Fruit fly (Drosophila melanogaster) whole organism, embryonic: ENCODE measurements around the gene SecCl.

ENCODE experiments used
- CG10147 ChIP-seq: fragments of 200-800 bp; sonication (Bioruptor generic); optimal IDR thresholded peaks from 2 replicates; lab custom pipeline; 2019; ENCODE audit warnings: missing biosample characterization, mild to moderate bottlenecking, missing genetic modification characterization, moderate library complexity
- CG10267 ChIP-seq: fragments of 200-800 bp; sonication (Bioruptor generic); optimal IDR thresholded peaks from 2 replicates; lab custom pipeline; 2018; ENCODE audit warnings: missing biosample characterization, mild to moderate bottlenecking, missing genetic modification characterization, moderate library complexity
- CG10543 ChIP-seq: fragments of 200-800 bp; sonication (Bioruptor generic); optimal IDR thresholded peaks from 3 replicates; lab custom pipeline; 2017; ENCODE audit warnings: missing biosample characterization, mild to moderate bottlenecking, missing genetic modification characterization, moderate library complexity
- CG11696 ChIP-seq: fragments of 200-800 bp; sonication (Bioruptor generic); IDR thresholded peaks from 2 replicates; pipeline ENCODE4 v1.3.6; 2022; ENCODE audit warnings: missing biosample characterization, missing genetic modification characterization
- CG12219 ChIP-seq: fragments of 200-800 bp; sonication (Bioruptor generic); optimal IDR thresholded peaks from 3 replicates; lab custom pipeline; 2018; ENCODE audit warnings: missing biosample characterization, mild to moderate bottlenecking, missing genetic modification characterization
- CG13624 ChIP-seq: fragments of 200-800 bp; sonication (Bioruptor generic); optimal IDR thresholded peaks from 2 replicates; lab custom pipeline; 2016; ENCODE audit warnings: missing biosample characterization, missing genetic modification characterization
- CG14965 ChIP-seq: fragments of 200-800 bp; sonication (Bioruptor generic); optimal IDR thresholded peaks from 2 replicates; lab custom pipeline; 2016; ENCODE audit warnings: missing biosample characterization, missing genetic modification characterization, borderline replicate concordance
- CG15601 ChIP-seq: fragments of 200-800 bp; sonication (Bioruptor generic); optimal IDR thresholded peaks from 3 replicates; lab custom pipeline; 2019; ENCODE audit warnings: missing biosample characterization, mild to moderate bottlenecking, missing genetic modification characterization, moderate library complexity
- CG1602 ChIP-seq: fragments of 200-800 bp; sonication (Bioruptor generic); optimal IDR thresholded peaks from 3 replicates; lab custom pipeline; 2016; ENCODE audit warnings: missing biosample characterization, missing genetic modification characterization
- CG1832 ChIP-seq: fragments of 200-800 bp; sonication (Bioruptor generic); optimal IDR thresholded peaks from 2 replicates; lab custom pipeline; 2017; ENCODE audit warnings: missing biosample characterization, mild to moderate bottlenecking, missing genetic modification characterization, inconsistent platforms
- CG18619 ChIP-seq: fragments of 200-800 bp; sonication (Bioruptor generic); optimal IDR thresholded peaks from 3 replicates; lab custom pipeline; 2017; ENCODE audit warnings: missing biosample characterization, mild to moderate bottlenecking, missing genetic modification characterization
- CG2678 ChIP-seq: fragments of 200-800 bp; sonication (Bioruptor generic); optimal IDR thresholded peaks from 3 replicates; lab custom pipeline; 2019; ENCODE audit warnings: missing biosample characterization, mild to moderate bottlenecking, missing genetic modification characterization, moderate library complexity
- CG2875 ChIP-seq: fragments of 200-800 bp; sonication (Bioruptor generic); optimal IDR thresholded peaks from 2 replicates; lab custom pipeline; 2017; ENCODE audit warnings: missing biosample characterization, mild to moderate bottlenecking, missing genetic modification characterization, missing genetic modification reagents
- CG30403 ChIP-seq: fragments of 200-800 bp; sonication (Bioruptor generic); optimal IDR thresholded peaks from 3 replicates; lab custom pipeline; 2016; ENCODE audit warnings: missing biosample characterization, missing genetic modification characterization
- CG30431 ChIP-seq: fragments of 200-800 bp; sonication (Bioruptor generic); optimal IDR thresholded peaks from 2 replicates; lab custom pipeline; 2017; ENCODE audit warnings: missing biosample characterization, missing genetic modification characterization
- CG31365 ChIP-seq: fragments of 200-800 bp; sonication (Bioruptor generic); optimal IDR thresholded peaks from 2 replicates; lab custom pipeline; 2018; ENCODE audit warnings: missing biosample characterization, mild to moderate bottlenecking, missing genetic modification characterization
- CG34224 ChIP-seq: fragments of 200-800 bp; sonication (Bioruptor generic); IDR thresholded peaks from 3 replicates; pipeline ENCODE4 v1.3.6; 2022; ENCODE audit warnings: missing biosample characterization, missing genetic modification characterization; ENCODE audit not compliant: partially characterized antibody
- CG5245 ChIP-seq: fragments of 200-800 bp; sonication (Bioruptor generic); optimal IDR thresholded peaks from 3 replicates; lab custom pipeline; 2016; ENCODE audit warnings: missing biosample characterization, missing genetic modification characterization
- CG6683 ChIP-seq: fragments of 200-800 bp; sonication (Bioruptor generic); optimal IDR thresholded peaks from 2 replicates; lab custom pipeline; 2017; ENCODE audit warnings: missing biosample characterization, mild to moderate bottlenecking, missing genetic modification characterization, missing genetic modification reagents
- CG6791 ChIP-seq: fragments of 200-800 bp; sonication (Bioruptor generic); IDR thresholded peaks from 3 replicates; pipeline ENCODE4 v1.3.6; 2022; ENCODE audit warnings: missing biosample characterization, missing genetic modification characterization; ENCODE audit not compliant: partially characterized antibody
- CG7357 ChIP-seq: fragments of 200-800 bp; sonication (Bioruptor generic); IDR thresholded peaks from 3 replicates; pipeline ENCODE4 v1.3.6; 2022; ENCODE audit warnings: missing biosample characterization, missing genetic modification characterization
- CG8359 ChIP-seq: fragments of 200-800 bp; sonication (Bioruptor generic); optimal IDR thresholded peaks from 2 replicates; lab custom pipeline; 2017; ENCODE audit warnings: missing biosample characterization, mild to moderate bottlenecking, missing genetic modification characterization, borderline replicate concordance
- CG9817 ChIP-seq: fragments of 200-800 bp; sonication (Bioruptor generic); optimal IDR thresholded peaks from 2 replicates; lab custom pipeline; 2018; ENCODE audit warnings: missing biosample characterization, mild to moderate bottlenecking, missing genetic modification characterization, moderate library complexity
- Dbx ChIP-seq: fragments of 200-800 bp; sonication (Bioruptor generic); IDR thresholded peaks from 3 replicates; pipeline ENCODE4 v1.3.6; 2022; ENCODE audit warnings: missing biosample characterization, missing genetic modification characterization
- Dip2 ChIP-seq: fragments of 200-800 bp; sonication (Bioruptor generic); IDR thresholded peaks from 2 replicates; pipeline ENCODE4 v1.3.6; 2022; ENCODE audit warnings: missing biosample characterization, missing genetic modification characterization
- Drgx ChIP-seq: fragments of 200-800 bp; sonication (Bioruptor generic); IDR thresholded peaks from 2 replicates; pipeline ENCODE4 v1.3.6; 2022; ENCODE audit warnings: missing biosample characterization, missing genetic modification characterization
- Gsc ChIP-seq: fragments of 200-800 bp; sonication (Bioruptor generic); IDR thresholded peaks from 2 replicates; pipeline ENCODE4 v1.3.6; 2022; ENCODE audit warnings: missing biosample characterization, missing genetic modification characterization
- H15 ChIP-seq: fragments of 200-800 bp; sonication (Bioruptor generic); IDR thresholded peaks from 3 replicates; pipeline ENCODE4 v1.3.6; 2022; ENCODE audit warnings: missing biosample characterization, missing genetic modification characterization
- MTF-1 ChIP-seq: fragments of 200-800 bp; sonication (Bioruptor generic); optimal IDR thresholded peaks from 2 replicates; lab custom pipeline; 2018; ENCODE audit warnings: missing biosample characterization, mild to moderate bottlenecking, missing genetic modification characterization, borderline replicate concordance
- Ptx1 ChIP-seq: fragments of 200-800 bp; sonication (Bioruptor generic); IDR thresholded peaks from 2 replicates; pipeline ENCODE4 v1.3.6; 2022; ENCODE audit warnings: missing biosample characterization, missing genetic modification characterization
- Sox100B ChIP-seq: fragments of 200-800 bp; sonication (Bioruptor generic); optimal IDR thresholded peaks from 3 replicates; lab custom pipeline; 2018; ENCODE audit warnings: missing biosample characterization, mild to moderate bottlenecking, missing genetic modification characterization
- YL-1 ChIP-seq: fragments of 200-800 bp; sonication (Bioruptor generic); optimal IDR thresholded peaks from 3 replicates; lab custom pipeline; 2017; ENCODE audit warnings: missing biosample characterization, mild to moderate bottlenecking, missing genetic modification characterization
- ap ChIP-seq: fragments of 200-800 bp; sonication (Bioruptor generic); IDR thresholded peaks from 2 replicates; pipeline ENCODE4 v1.3.6; 2022; ENCODE audit warnings: missing biosample characterization, missing genetic modification characterization
- bsh ChIP-seq, 2 experiments: fragments of 200-800 bp; sonication (Bioruptor generic); optimal IDR thresholded peaks; 2 replicates each; lab custom pipeline; 2017 to 2018; ENCODE audit warnings: mild to moderate bottlenecking in 2 of 2, missing biosample characterization in 2 of 2, missing genetic modification characterization in 2 of 2, moderate library complexity in 1 of 2
- chinmo ChIP-seq: fragments of 200-800 bp; sonication (Bioruptor generic); IDR thresholded peaks from 4 replicates; pipeline ENCODE4 v1.3.6; 2022; ENCODE audit warnings: missing biosample characterization, missing genetic modification characterization; ENCODE audit not compliant: partially characterized antibody
- dmrt99B ChIP-seq: fragments of 200-800 bp; sonication (Bioruptor generic); optimal IDR thresholded peaks from 2 replicates; lab custom pipeline; 2018; ENCODE audit warnings: missing biosample characterization, mild to moderate bottlenecking, missing genetic modification characterization, moderate library complexity
- gcm ChIP-seq: fragments of 200-800 bp; sonication (Bioruptor generic); optimal IDR thresholded peaks from 2 replicates; lab custom pipeline; 2019; ENCODE audit warnings: missing biosample characterization, mild to moderate bottlenecking, missing genetic modification characterization, moderate library complexity
- gro ChIP-seq: fragments of 200-800 bp; sonication (Bioruptor generic); optimal IDR thresholded peaks from 2 replicates; lab custom pipeline; 2016; ENCODE audit warnings: missing biosample characterization, missing genetic modification characterization
- gsb-n ChIP-seq: fragments of 200-800 bp; sonication (Bioruptor generic); optimal IDR thresholded peaks from 3 replicates; lab custom pipeline; 2018; ENCODE audit warnings: missing biosample characterization, mild to moderate bottlenecking, missing genetic modification characterization
- hkb ChIP-seq, 2 experiments: fragments of 200-800 bp in 1 of 2; fragments of >200 bp in 1 of 2; sonication (Bioruptor generic) in 1 of 2; IDR thresholded peaks in 1 of 2; optimal IDR thresholded peaks in 1 of 2; 2 replicates each; pipeline versions ENCODE4 v1.3.6 to Lab custom; 2017 to 2022; ENCODE audit warnings: missing biosample characterization in 1 of 2, missing genetic modification characterization in 1 of 2
- kay ChIP-seq: fragments of 200-800 bp; sonication (Bioruptor generic); optimal IDR thresholded peaks from 2 replicates; lab custom pipeline; 2016; ENCODE audit warnings: missing biosample characterization, missing genetic modification characterization
- lab ChIP-seq: fragments of 200-800 bp; sonication (Bioruptor generic); optimal IDR thresholded peaks from 3 replicates; lab custom pipeline; 2017; ENCODE audit warnings: missing biosample characterization, missing genetic modification characterization, mild to moderate bottlenecking, moderate library complexity, missing genetic modification reagents
- nom ChIP-seq: fragments of 200-800 bp; sonication (Bioruptor generic); optimal IDR thresholded peaks from 2 replicates; lab custom pipeline; 2017; ENCODE audit warnings: missing biosample characterization, missing genetic modification characterization, mild to moderate bottlenecking, moderate library complexity, missing genetic modification reagents
- pan ChIP-seq, 4 experiments: fragments of >200 bp in 3 of 4; fragments of 200-800 bp in 1 of 4; sonication (Bioruptor generic) in 1 of 4; optimal IDR thresholded peaks in 3 of 4; IDR thresholded peaks in 1 of 4; 2 replicates each; pipeline versions ENCODE4 v1.3.6 to Lab custom; 2017 to 2022; ENCODE audit warnings: missing biosample characterization in 2 of 4, missing genetic modification characterization in 2 of 4, mixed read lengths in 1 of 4
- sens ChIP-seq: fragments of 200-800 bp; sonication (Bioruptor generic); peaks from one replicate; lab custom pipeline; 2016; ENCODE audit warnings: missing biosample characterization, missing genetic modification characterization
- tio ChIP-seq: fragments of 200-800 bp; sonication (Bioruptor generic); optimal IDR thresholded peaks from 2 replicates; lab custom pipeline; 2017; ENCODE audit warnings: missing biosample characterization, missing genetic modification characterization, inconsistent platforms
- tx ChIP-seq: fragments of 200-800 bp; sonication (Bioruptor generic); optimal IDR thresholded peaks from 2 replicates; lab custom pipeline; 2016; ENCODE audit warnings: missing biosample characterization, missing genetic modification characterization
- usp ChIP-seq: fragments of >200 bp; optimal IDR thresholded peaks from 2 replicates; lab custom pipeline; 2017; ENCODE audit warnings: missing biosample characterization, missing genetic modification characterization

SecCl gene

dm6 chr3L:17496871-17497492, 27.1 kb downstream of the SecCl start (continued):
- TF ChIP-seq chinmo (GFP tag; lab: Robert Waterston, UW), result no peak
- TF ChIP-seq CG30403 (GFP tag; lab: Kevin White, UChicago), result peak; percentile 0
- no peak for TF ChIP-seq CG18619
- TF ChIP-seq gro (GFP tag; lab: Kevin White, UChicago), result no peak
- TF ChIP-seq tio (GFP tag; lab: Kevin White, UChicago), result no peak
- no peak for TF ChIP-seq MTF-1 (GFP tag; lab: Kevin White, UChicago)
- TF ChIP-seq dmrt99B (tag; lab: Kevin White, UChicago), result peak; percentile 51
- peak; percentile 39 to 49 for TF ChIP-seq bsh (GFP tag; optimal IDR thresholded peaks at IDR 0.05; lab: Kevin White, UChicago)
- no peak for TF ChIP-seq CG13624 (GFP tag; lab: Kevin White, UChicago)
- no peak for TF ChIP-seq CG9817 (tag; lab: Kevin White, UChicago)
- TF ChIP-seq CG5245, result peak; percentile 23
- no peak for TF ChIP-seq CG34224 (GFP tag; lab: Robert Waterston, UW)
- no peak for TF ChIP-seq CG11696 (GFP tag; lab: Robert Waterston, UW)
- no peak for TF ChIP-seq tx (GFP tag; lab: Kevin White, UChicago)
- TF ChIP-seq CG10543, result no peak
- TF ChIP-seq Ptx1, result peak; percentile 30; the same call in 1 of the 2 replicates
- peak; percentile 15 for TF ChIP-seq Sox100B (GFP tag; lab: Kevin White, UChicago)
- TF ChIP-seq CG30431, result no peak
- no peak for TF ChIP-seq CG14965 (GFP tag; lab: Kevin White, UChicago)
- no peak for TF ChIP-seq CG12219 (GFP tag; lab: Kevin White, UChicago)
- TF ChIP-seq CG31365, result no peak
- no peak for TF ChIP-seq CG10147 (GFP tag; lab: Kevin White, UChicago)
- peak; percentile 82 for TF ChIP-seq sens (GFP tag; lab: Kevin White, UChicago)
- peak; percentile 1 for TF ChIP-seq CG2875 (GFP tag; lab: Kevin White, UChicago)
- TF ChIP-seq nom (GFP tag; lab: Kevin White, UChicago), result peak; percentile 54
- peak; percentile 76 for TF ChIP-seq Drgx (GFP tag; lab: Robert Waterston, UW)
- TF ChIP-seq Gsc (GFP tag; lab: Robert Waterston, UW), result no peak
- no peak for TF ChIP-seq CG1832
- TF ChIP-seq CG15601, result no peak
- TF ChIP-seq H15 (GFP tag; lab: Robert Waterston, UW), result 0 out of 3 replicates have a peak, but pooled peaks have one; percentile 17
- TF ChIP-seq gsb-n (tag; lab: Kevin White, UChicago), result no peak
- TF ChIP-seq usp (GFP tag; lab: Kevin White, UChicago), result no peak
- TF ChIP-seq CG6791 (GFP tag; lab: Robert Waterston, UW), result no peak
- TF ChIP-seq CG1602 (GFP tag; lab: Kevin White, UChicago), result no peak
- no peak for TF ChIP-seq Dip2 (GFP tag; lab: Robert Waterston, UW)
- TF ChIP-seq kay, result no peak
- no peak for TF ChIP-seq hkb (optimal IDR thresholded peaks at IDR 0.05; lab: Kevin White, UChicago)
- TF ChIP-seq hkb (GFP tag; IDR thresholded peaks at IDR 0.05; lab: Robert Waterston, UW), result no peak
- no peak for TF ChIP-seq YL-1 (GFP tag; lab: Kevin White, UChicago)
- TF ChIP-seq pan (optimal IDR thresholded peaks at IDR 0.05; lab: Kevin White, UChicago), result no peak
- no peak for TF ChIP-seq pan (GFP tag; optimal IDR thresholded peaks at IDR 0.05 in 1 of 2, IDR thresholded peaks at IDR 0.05 in 1 of 2)
- TF ChIP-seq CG2678, result peak; percentile 28
- TF ChIP-seq CG10267, result peak; percentile 11
- no peak for TF ChIP-seq CG6683 (GFP tag; lab: Kevin White, UChicago)
- no peak for TF ChIP-seq gcm
- no peak for TF ChIP-seq CG8359 (GFP tag; lab: Kevin White, UChicago)
- no peak for TF ChIP-seq CG7357 (GFP tag; lab: Robert Waterston, UW)
- no peak for TF ChIP-seq Dbx (GFP tag; lab: Robert Waterston, UW)
- TF ChIP-seq lab (GFP tag; lab: Kevin White, UChicago), result no peak
- no peak for TF ChIP-seq ap (GFP tag; lab: Robert Waterston, UW)
